Fruit fly (Drosophila melanogaster): ENCODE results near the gene ca.

The ca gene

DNA sequence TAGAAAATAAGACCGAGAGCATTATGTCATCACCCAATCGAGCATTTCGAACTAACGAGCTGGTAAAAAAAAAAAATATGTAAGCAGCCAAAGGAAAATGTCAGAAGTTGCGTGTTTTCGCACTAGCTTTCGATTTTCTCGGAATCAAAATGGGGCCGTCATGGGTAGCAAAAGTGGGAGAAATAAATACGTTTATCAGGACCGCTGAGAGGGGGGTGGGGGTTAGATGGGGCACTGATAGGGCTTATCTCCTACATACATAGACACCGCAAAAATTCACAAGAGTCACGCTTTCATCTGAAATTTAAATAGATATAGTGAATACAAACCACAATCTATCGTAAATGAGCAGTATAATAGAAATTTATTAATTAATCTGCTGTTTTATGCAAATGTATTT lies 29.4 kb upstream of the ca start:
- TF ChIP-seq Blimp-1 (GFP tag; optimal IDR thresholded peaks at IDR 0.05) (no peak), eg (GFP tag; IDR thresholded peaks at IDR 0.05) (0 out of 3 replicates have a peak, but pooled peaks have one; percentile 20), svp (GFP tag) (peak; percentile 40), CG8119 (GFP tag; IDR thresholded peaks at IDR 0.05) (no peak), Eip78C (GFP tag) (peak; percentile 13)

DNA sequence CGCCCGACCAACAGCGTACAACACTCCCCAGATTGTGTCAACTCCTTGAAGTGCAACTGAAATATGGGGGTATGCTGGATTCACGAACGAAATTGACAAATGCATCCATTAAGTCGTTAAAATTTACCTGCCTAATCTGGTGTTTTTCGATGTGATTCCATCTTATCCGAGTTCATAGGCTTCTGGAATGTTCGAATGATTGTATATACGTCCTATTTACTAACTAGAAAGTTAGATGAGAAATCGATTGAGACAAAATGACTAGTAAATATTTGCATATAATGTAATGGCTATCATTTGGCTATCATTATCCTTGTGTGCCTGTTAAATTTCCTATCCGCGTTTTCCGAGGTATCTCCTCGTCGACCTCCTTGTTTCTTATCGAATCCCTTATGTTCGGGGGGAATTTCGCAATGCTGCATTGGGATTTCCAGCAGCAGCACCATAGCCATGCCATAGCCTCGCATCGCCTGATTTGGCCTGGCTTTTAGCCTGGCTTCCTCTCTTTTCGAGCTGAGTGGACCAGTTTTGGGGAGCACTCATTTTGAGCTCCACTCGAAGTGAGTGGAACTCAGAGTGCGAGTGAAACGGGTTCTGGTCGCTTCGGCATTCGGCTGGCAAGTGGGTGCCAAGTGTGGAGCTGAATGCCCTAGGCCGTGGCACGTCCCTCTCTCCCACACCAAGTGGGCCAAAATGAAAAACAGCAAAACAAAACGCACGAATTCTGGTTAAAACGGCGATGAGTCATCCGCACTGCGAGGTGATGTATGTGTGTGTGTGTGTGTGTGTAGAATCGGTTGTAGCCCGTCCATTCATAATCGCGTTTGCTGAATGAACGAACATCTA lies 28.2 kb upstream of the ca start:
- TF ChIP-seq Ets21C (GFP tag; optimal IDR thresholded peaks at IDR 0.05) = peak; percentile 51
- TF ChIP-seq fkh (GFP tag; optimal IDR thresholded peaks at IDR 0.05) = no peak
- peak; percentile 18 to 38 for TF ChIP-seq ss (GFP tag; optimal IDR thresholded peaks at IDR 0.05)
- TF ChIP-seq Lpt (GFP tag; optimal IDR thresholded peaks at IDR 0.05) = peak; percentile 20
- peak; percentile 54 for TF ChIP-seq CG10669 (GFP tag; optimal IDR thresholded peaks at IDR 0.05)
- no peak for TF ChIP-seq CG6854 (GFP tag; optimal IDR thresholded peaks at IDR 0.05)
- TF ChIP-seq OdsH (GFP tag; optimal IDR thresholded peaks at IDR 0.05) = peak; percentile 64
- TF ChIP-seq CG34406 (GFP tag; optimal IDR thresholded peaks at IDR 0.05) = peak; percentile 55
- peak; percentile 42 for TF ChIP-seq CG7368 (GFP tag; optimal IDR thresholded peaks at IDR 0.05)
- TF ChIP-seq CG11294 (GFP tag; IDR thresholded peaks at IDR 0.05) = no peak
- TF ChIP-seq net (GFP tag; optimal IDR thresholded peaks at IDR 0.05) = peak; percentile 10
- TF ChIP-seq spab (GFP tag; optimal IDR thresholded peaks at IDR 0.05) = peak; percentile 34
- TF ChIP-seq Hr4 (GFP tag; optimal IDR thresholded peaks at IDR 0.05) = peak; percentile 39
- TF ChIP-seq CG32006 (GFP tag; optimal IDR thresholded peaks at IDR 0.05) = peak; percentile 42
- TF ChIP-seq CG8319 (GFP tag; optimal IDR thresholded peaks at IDR 0.05) = peak; percentile 41
- no peak for TF ChIP-seq CG4318 (GFP tag; optimal IDR thresholded peaks at IDR 0.05)
- peak; percentile 83 for TF ChIP-seq svp (GFP tag)
- TF ChIP-seq topi (GFP tag; optimal IDR thresholded peaks at IDR 0.05) = peak; percentile 76
- peak; percentile 50 for TF ChIP-seq acj6 (GFP tag; optimal IDR thresholded peaks at IDR 0.05)
- no peak for TF ChIP-seq fd85E (GFP tag; optimal IDR thresholded peaks at IDR 0.05)
- TF ChIP-seq lz (GFP tag; optimal IDR thresholded peaks at IDR 0.05) = peak; percentile 74
- peak; percentile 47 for TF ChIP-seq Ets96B (tag; optimal IDR thresholded peaks at IDR 0.05)
- peak; percentile 45 for TF ChIP-seq CG6792 (GFP tag; optimal IDR thresholded peaks at IDR 0.05)
- peak; percentile 73 for TF ChIP-seq Met (GFP tag; optimal IDR thresholded peaks at IDR 0.05)
- TF ChIP-seq Eip75B (GFP tag; optimal IDR thresholded peaks at IDR 0.05) = peak; percentile 64
- peak; percentile 63 for TF ChIP-seq pdm3 (GFP tag; optimal IDR thresholded peaks at IDR 0.05)
- peak; percentile 36 for TF ChIP-seq Blimp-1 (GFP tag; optimal IDR thresholded peaks at IDR 0.05)
- peak; percentile 65 for TF ChIP-seq Smox (GFP tag; optimal IDR thresholded peaks at IDR 0.05)
- peak; percentile 67 for TF ChIP-seq CG6808 (GFP tag; optimal IDR thresholded peaks at IDR 0.05)
- TF ChIP-seq CG15336 (GFP tag; IDR thresholded peaks at IDR 0.05) = no peak
- TF ChIP-seq CG9139 (GFP tag; optimal IDR thresholded peaks at IDR 0.05) = peak; percentile 22
- peak; percentile 54 for TF ChIP-seq cyc (GFP tag; optimal IDR thresholded peaks at IDR 0.05)
- peak; percentile 56 for TF ChIP-seq CG3032 (tag; optimal IDR thresholded peaks at IDR 0.05)
- peak; percentile 80 for TF ChIP-seq esn (GFP tag; optimal IDR thresholded peaks at IDR 0.05)
- TF ChIP-seq CG10631 (GFP tag; optimal IDR thresholded peaks at IDR 0.05) = peak; percentile 63
- TF ChIP-seq dsx (GFP tag; optimal IDR thresholded peaks at IDR 0.05; ENCODE audit: poor library complexity, severe bottlenecking) = peak; percentile 20
- TF ChIP-seq CG3919 (GFP tag; optimal IDR thresholded peaks at IDR 0.05) = peak; percentile 60
- TF ChIP-seq CG11762 (GFP tag; optimal IDR thresholded peaks at IDR 0.05; ENCODE audit: insufficient read depth) = peak; percentile 3
- TF ChIP-seq eg (GFP tag; IDR thresholded peaks at IDR 0.05) = no peak; the same call in 2 of the 3 replicates
- no peak for TF ChIP-seq CG8119 (GFP tag; IDR thresholded peaks at IDR 0.05)
- peak; percentile 76 for TF ChIP-seq Hr39 (GFP tag; optimal IDR thresholded peaks at IDR 0.05)
- peak; percentile 90 for TF ChIP-seq Eip78C (GFP tag)
- peak; percentile 57 for TF ChIP-seq fd59A (GFP tag; optimal IDR thresholded peaks at IDR 0.05)
- peak; percentile 23 for TF ChIP-seq Sox15 (GFP tag; optimal IDR thresholded peaks at IDR 0.05)
- TF ChIP-seq Hr38 (GFP tag; optimal IDR thresholded peaks at IDR 0.05) = no peak
- TF ChIP-seq vri (GFP tag; optimal IDR thresholded peaks at IDR 0.05) = peak; percentile 26
- peak; percentile 53; the same call in 2 of the 3 replicates for TF ChIP-seq CG6163 (GFP tag; IDR thresholded peaks at IDR 0.05)
